Worm (Caenorhabditis elegans): ENCODE measurements around the gene C04B4.5.
"Not testable (repeated sequence)": the region's sequence is repeated elsewhere in the genome, so short reads cannot be mapped to it uniquely, and the experiment has no call there.

ce11 chrX:12308045-12308499 is 19.9 kb upstream of the C04B4.5 start, which contains the start of gene F17A2.16:
- not testable (repeated sequence) for TF ChIP-seq hlh-6 (tag; optimal IDR thresholded peaks at IDR 0.05); ceh-18 (tag; optimal IDR thresholded peaks at IDR 0.05); nfya-1 (tag; optimal IDR thresholded peaks at IDR 0.05); pat-9 (tag; optimal IDR thresholded peaks at IDR 0.05); hlh-13 (GFP tag; optimal IDR thresholded peaks at IDR 0.05); ceh-31 (tag; optimal IDR thresholded peaks at IDR 0.05); ceh-22 (tag; optimal IDR thresholded peaks at IDR 0.05)
